Worm (Caenorhabditis elegans) whole organism, early embryonic: Measurements from ENCODE around the gene col-126.
"Not testable (repeated sequence)": the region's sequence is repeated elsewhere in the genome, so short reads cannot be mapped to it uniquely, and the experiment has no call there.

Experiments used
- B0310.2 ChIP-seq: sonication (generic microtip); optimal IDR thresholded peaks from 2 replicates; lab custom pipeline; 2016; ENCODE audit warnings: mild to moderate bottlenecking, missing genetic modification characterization, missing compliant biosample characterization
- F13C5.2 ChIP-seq: sonication (generic microtip); optimal IDR thresholded peaks from 2 replicates; lab custom pipeline; 2017; ENCODE audit warnings: mild to moderate bottlenecking, missing genetic modification characterization, inconsistent platforms, missing compliant biosample characterization
- aly-1 ChIP-seq: sonication (generic microtip); optimal IDR thresholded peaks from 2 replicates; lab custom pipeline; 2016; ENCODE audit warnings: missing genetic modification characterization, missing compliant biosample characterization
- ama-1 ChIP-seq: fragments of 150-350 bp; optimal IDR thresholded peaks from 2 replicates; lab custom pipeline; 2014
- ceh-13 ChIP-seq: fragments of 200-800 bp; sonication (Bioruptor generic); optimal IDR thresholded peaks from 2 replicates; lab custom pipeline; 2018; ENCODE audit warnings: mild to moderate bottlenecking, missing genetic modification characterization, missing compliant biosample characterization
- ceh-36 ChIP-seq: sonication (generic microtip); optimal IDR thresholded peaks from 2 replicates; lab custom pipeline; 2016; ENCODE audit warnings: missing genetic modification characterization, inconsistent platforms, missing compliant biosample characterization
- ets-7 ChIP-seq: sonication (generic microtip); optimal IDR thresholded peaks from 2 replicates; lab custom pipeline; 2016; ENCODE audit warnings: missing genotype, missing genetic modification characterization, missing compliant biosample characterization
- flt-1 ChIP-seq: fragments of 200-800 bp; sonication (Bioruptor generic); IDR thresholded peaks from 2 replicates; pipeline ENCODE4 v1.3.6; 2022; ENCODE audit warnings: missing genetic modification characterization, missing compliant biosample characterization
- hmbx-1 ChIP-seq: sonication (generic microtip); optimal IDR thresholded peaks from 2 replicates; lab custom pipeline; 2016; ENCODE audit warnings: mild to moderate bottlenecking, missing genetic modification characterization, missing compliant biosample characterization
- hmg-4 ChIP-seq: fragments of 200-800 bp; sonication (Bioruptor generic); optimal IDR thresholded peaks from 2 replicates; lab custom pipeline; 2018; ENCODE audit warnings: mild to moderate bottlenecking, missing genetic modification characterization, missing compliant biosample characterization
- hnd-1 ChIP-seq: sonication (generic microtip); optimal IDR thresholded peaks from 2 replicates; lab custom pipeline; 2016; ENCODE audit warnings: missing genetic modification characterization, missing compliant biosample characterization
- pes-1 ChIP-seq: fragments of 200-800 bp; sonication (Bioruptor generic); IDR thresholded peaks from 2 replicates; pipeline ENCODE4 v1.3.6; 2022; ENCODE audit warnings: missing genetic modification reagents, missing genetic modification characterization, missing compliant biosample characterization
- scrt-1 ChIP-seq: fragments of 200-800 bp; sonication (Bioruptor generic); IDR thresholded peaks from 2 replicates; pipeline ENCODE4 v1.3.6; 2022; ENCODE audit warnings: missing genetic modification characterization, missing compliant biosample characterization
- sea-1 ChIP-seq: fragments of 200-800 bp; sonication (Bioruptor generic); conservative IDR thresholded peaks from 2 replicates; pipeline ENCODE4 v1.3.6; 2022; ENCODE audit warnings: missing genetic modification characterization, missing compliant biosample characterization
- tbx-11 ChIP-seq: fragments of 200-800 bp; sonication (Bioruptor generic); IDR thresholded peaks from 2 replicates; pipeline ENCODE4 v1.3.6; 2022; ENCODE audit warnings: missing genetic modification characterization, missing compliant biosample characterization
- tbx-37 ChIP-seq: fragments of 200-800 bp; sonication (Bioruptor generic); conservative IDR thresholded peaks from 2 replicates; pipeline ENCODE4 v1.3.6; 2022; ENCODE audit warnings: missing genetic modification reagents, missing genetic modification characterization, missing compliant biosample characterization
- tra-4 ChIP-seq: sonication (generic microtip); optimal IDR thresholded peaks from 2 replicates; lab custom pipeline; 2017; ENCODE audit warnings: missing genetic modification characterization, missing compliant biosample characterization

Gene col-126

ce11 chrIV:11263101-11263500 lies at the start of gene col-126:
Gene col-126, plus strand, starts transcription at chrIV:11263401.
- not testable (repeated sequence) for TF ChIP-seq ets-7 (tag; lab: Kevin White, UChicago); flt-1; ama-1 (lab: Kevin White, UChicago)

- TF ChIP-seq F13C5.2 (tag; lab: Kevin White, UChicago) (no peak), hnd-1 (tag; lab: Kevin White, UChicago) (no peak), ets-7 (tag; lab: Kevin White, UChicago) (no peak), hmbx-1 (tag; lab: Kevin White, UChicago) (no peak), pes-1 (GFP tag; lab: Robert Waterston, UW) (no peak), ceh-13 (GFP tag; lab: Kevin White, UChicago) (no peak), ama-1 (lab: Kevin White, UChicago) (no peak), B0310.2 (no peak), flt-1 (no peak), tbx-11 (GFP tag; lab: Robert Waterston, UW) (no peak), tbx-37 (GFP tag; lab: Robert Waterston, UW) (no peak)
Observed at ce11 chrIV:11218037-11218436, 45.2 kb upstream of the col-126 start, which contains the start of gene zip-6. Gene zip-6, minus strand, starts transcription at chrIV:11218137.

- TF ChIP-seq hmg-4 (no peak), flt-1 (no peak), hmbx-1 (tag; lab: Kevin White, UChicago) (no peak), pes-1 (GFP tag; lab: Robert Waterston, UW) (no peak), aly-1 (tag; lab: Kevin White, UChicago) (no peak), ceh-13 (GFP tag; lab: Kevin White, UChicago) (no peak), B0310.2 (no peak), ceh-36 (no peak), tbx-11 (GFP tag; lab: Robert Waterston, UW) (no peak), F13C5.2 (tag; lab: Kevin White, UChicago) (no peak), tbx-37 (GFP tag; lab: Robert Waterston, UW) (no peak), sea-1 (GFP tag; lab: Robert Waterston, UW) (no peak)
Observed at ce11 chrIV:11223878-11224277, 39.3 kb upstream of the col-126 start, which contains the start of gene C29F4.3. Gene C29F4.3, minus strand, starts transcription at chrIV:11223978.

- TF ChIP-seq flt-1 (no peak), ceh-13 (GFP tag; lab: Kevin White, UChicago) (no peak), aly-1 (tag; lab: Kevin White, UChicago) (no peak), ets-7 (tag; lab: Kevin White, UChicago) (no peak), scrt-1 (GFP tag; lab: Robert Waterston, UW) (no peak), tbx-37 (GFP tag; lab: Robert Waterston, UW) (no peak), tbx-11 (GFP tag; lab: Robert Waterston, UW) (no peak), ceh-36 (no peak)
Observed at ce11 chrIV:11225206-11225605, 38.0 kb upstream of the col-126 start, which contains the start of gene col-125. Gene col-125, plus strand, starts transcription at chrIV:11225506.

ce11 chrIV:11226545-11226944 lies 36.7 kb upstream of the col-126 start:
- TF ChIP-seq pes-1 (GFP tag; lab: Robert Waterston, UW), result no peak
- no peak for TF ChIP-seq ets-7 (tag; lab: Kevin White, UChicago)
- no peak for TF ChIP-seq tra-4 (tag; lab: Kevin White, UChicago)

ce11 chrIV:11229013-11229412 lies 34.2 kb upstream of the col-126 start:
- TF ChIP-seq B0310.2 (no peak), aly-1 (tag; lab: Kevin White, UChicago) (no peak), tbx-11 (GFP tag; lab: Robert Waterston, UW) (no peak), F13C5.2 (tag; lab: Kevin White, UChicago) (no peak), flt-1 (no peak), ets-7 (tag; lab: Kevin White, UChicago) (no peak), tbx-37 (GFP tag; lab: Robert Waterston, UW) (no peak), ama-1 (lab: Kevin White, UChicago) (no peak), sea-1 (GFP tag; lab: Robert Waterston, UW) (no peak), hmbx-1 (tag; lab: Kevin White, UChicago) (no peak), scrt-1 (GFP tag; lab: Robert Waterston, UW) (no peak), pes-1 (GFP tag; lab: Robert Waterston, UW) (no peak), ceh-36 (no peak), ceh-13 (GFP tag; lab: Kevin White, UChicago) (no peak), tra-4 (tag; lab: Kevin White, UChicago) (no peak), hnd-1 (tag; lab: Kevin White, UChicago) (no peak), hmg-4 (no peak)

- no peak for TF ChIP-seq ceh-36
- no peak for TF ChIP-seq scrt-1 (GFP tag; lab: Robert Waterston, UW)
- no peak for TF ChIP-seq sea-1 (GFP tag; lab: Robert Waterston, UW)
- no peak for TF ChIP-seq pes-1 (GFP tag; lab: Robert Waterston, UW)
- TF ChIP-seq hmbx-1 (tag; lab: Kevin White, UChicago), result no peak
- no peak for TF ChIP-seq B0310.2
- TF ChIP-seq ceh-13 (GFP tag; lab: Kevin White, UChicago), result no peak
- no peak for TF ChIP-seq hmg-4
- no peak for TF ChIP-seq ama-1 (lab: Kevin White, UChicago)
- no peak for TF ChIP-seq tbx-37 (GFP tag; lab: Robert Waterston, UW)
- no peak for TF ChIP-seq aly-1 (tag; lab: Kevin White, UChicago)
- TF ChIP-seq ets-7 (tag; lab: Kevin White, UChicago), result no peak
- TF ChIP-seq F13C5.2 (tag; lab: Kevin White, UChicago), result no peak
- no peak for TF ChIP-seq tbx-11 (GFP tag; lab: Robert Waterston, UW)
- TF ChIP-seq flt-1, result no peak
- TF ChIP-seq hnd-1 (tag; lab: Kevin White, UChicago), result no peak
- no peak for TF ChIP-seq tra-4 (tag; lab: Kevin White, UChicago)
Observed at ce11 chrIV:11230069-11230468, 33.1 kb upstream of the col-126 start, which contains the start of gene best-7. Gene best-7, minus strand, starts transcription at chrIV:11230307.
